Fruit fly (Drosophila melanogaster): ENCODE data around the gene CG31678.

- TF ChIP-seq CG8478 (optimal IDR thresholded peaks at IDR 0.05) (no peak), CTCF (optimal IDR thresholded peaks at IDR 0.05) (no peak)
Measured at dm6 chr2L:20649891-20650290, 25.9 kb downstream of the CG31678 start, which contains the start of gene CG2611.
